Worm (Caenorhabditis elegans) whole organism, late embryonic: ENCODE data around the gene dgtr-1.

Source experiments
- K02D7.2 ChIP-seq: sonication (generic microtip); optimal IDR thresholded peaks from 2 replicates; lab custom pipeline; 2017; ENCODE audit warnings: mild to moderate bottlenecking, missing genetic modification characterization, missing compliant biosample characterization
- K09A11.1 ChIP-seq: sonication (generic microtip); optimal IDR thresholded peaks from 2 replicates; lab custom pipeline; 2017; ENCODE audit warnings: antibody characterized with exemption, mild to moderate bottlenecking, missing genetic modification characterization, missing compliant biosample characterization; ENCODE audit not compliant: insufficient read depth
- ceh-9 ChIP-seq: sonication (generic microtip); optimal IDR thresholded peaks from 2 replicates; lab custom pipeline; 2016; ENCODE audit warnings: mild to moderate bottlenecking, missing genetic modification characterization, inconsistent platforms, missing compliant biosample characterization
- eyg-1 ChIP-seq: sonication (generic microtip); optimal IDR thresholded peaks from 2 replicates; lab custom pipeline; 2016; ENCODE audit warnings: missing genotype, missing genetic modification characterization, missing compliant biosample characterization
- hlh-13 ChIP-seq: fragments of 200-800 bp; sonication (Bioruptor generic); optimal IDR thresholded peaks from 2 replicates; lab custom pipeline; 2018; ENCODE audit warnings: mild to moderate bottlenecking, missing genetic modification characterization, missing compliant biosample characterization
- mec-3 ChIP-seq: sonication (generic microtip); optimal IDR thresholded peaks from 2 replicates; lab custom pipeline; 2016; ENCODE audit warnings: borderline replicate concordance, missing genetic modification characterization, missing compliant biosample characterization
- nfya-1 ChIP-seq: sonication (generic microtip); optimal IDR thresholded peaks from 2 replicates; lab custom pipeline; 2017; ENCODE audit warnings: missing genetic modification characterization, mild to moderate bottlenecking, missing compliant biosample characterization, antibody characterized with exemption, moderate library complexity
- pha-2 ChIP-seq: sonication (generic microtip); optimal IDR thresholded peaks from 2 replicates; lab custom pipeline; 2017; ENCODE audit warnings: mild to moderate bottlenecking, missing genetic modification characterization, missing compliant biosample characterization
- pha-4 ChIP-seq: fragments of 150-350 bp; optimal IDR thresholded peaks from 2 replicates; lab custom pipeline; 2018; ENCODE audit warnings: missing biosample characterization, missing genetic modification reagents, missing genetic modification characterization
- sdc-2 ChIP-seq: sonication (generic microtip); optimal IDR thresholded peaks from 2 replicates; lab custom pipeline; 2016; ENCODE audit warnings: missing genotype, missing genetic modification characterization, missing compliant biosample characterization
- tbx-2 ChIP-seq: sonication (generic microtip); optimal IDR thresholded peaks from 2 replicates; lab custom pipeline; 2016; ENCODE audit warnings: missing genetic modification characterization, missing compliant biosample characterization
- unc-42 ChIP-seq: sonication (generic microtip); optimal IDR thresholded peaks from 2 replicates; lab custom pipeline; 2016; ENCODE audit warnings: missing genotype, missing genetic modification characterization, missing compliant biosample characterization
- unc-86 ChIP-seq: sonication (generic microtip); optimal IDR thresholded peaks from 2 replicates; lab custom pipeline; 2016; ENCODE audit warnings: missing genetic modification characterization, missing compliant biosample characterization

DNA sequence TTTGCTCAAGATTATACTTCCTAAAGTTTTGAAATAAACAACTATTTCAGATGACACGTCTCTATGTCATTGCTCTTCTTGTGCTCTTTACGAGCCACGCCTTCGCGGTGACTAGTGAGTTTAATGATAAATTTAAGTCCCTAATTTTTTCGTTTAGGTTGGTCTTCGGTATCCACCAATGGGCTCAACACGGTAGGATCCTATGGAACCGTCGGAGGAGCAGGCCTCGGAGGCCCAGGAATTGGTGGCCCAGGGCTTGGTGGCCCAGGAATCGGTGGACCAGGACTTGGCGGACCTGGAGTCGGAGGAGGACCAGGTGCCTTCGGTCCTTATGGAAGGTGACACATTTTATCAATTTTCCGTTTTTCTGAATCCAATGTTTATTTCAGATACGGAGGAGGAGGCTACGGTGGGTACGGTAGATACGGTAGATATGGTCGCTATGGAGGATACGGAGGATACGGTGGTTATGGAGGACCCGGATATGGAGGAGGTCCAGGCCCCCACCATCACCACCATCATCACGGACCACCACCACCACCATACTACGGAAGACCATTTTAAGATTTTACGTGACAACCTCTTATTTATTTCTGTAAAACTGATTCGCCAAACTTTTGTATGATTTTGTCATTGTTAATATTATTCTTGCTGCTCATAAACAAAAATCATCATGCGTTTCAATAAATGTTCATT, 23.6 kb downstream of the dgtr-1 start, which contains the start of the genes F46E10.2 and F46E10.18:
- TF ChIP-seq unc-42 (tag; lab: Kevin White, UChicago) = no peak
- no peak for TF ChIP-seq pha-2 (tag; lab: Kevin White, UChicago)
- TF ChIP-seq pha-4 = no peak
- TF ChIP-seq unc-86 = no peak
- TF ChIP-seq tbx-2 (tag; lab: Kevin White, UChicago) = no peak
- no peak for TF ChIP-seq K09A11.1
- no peak for TF ChIP-seq K02D7.2 (tag; lab: Kevin White, UChicago)
- TF ChIP-seq ceh-9 = no peak
- no peak for TF ChIP-seq hlh-13 (GFP tag; lab: Kevin White, UChicago)
- no peak for TF ChIP-seq sdc-2 (tag; lab: Kevin White, UChicago)
- TF ChIP-seq nfya-1 (tag; lab: Kevin White, UChicago) = no peak
- no peak for TF ChIP-seq mec-3
- TF ChIP-seq eyg-1 (tag; lab: Kevin White, UChicago) = no peak
